Fruit fly (Drosophila melanogaster) whole organism, prepupa: ENCODE results near the gene vers.

Experiments used
- CG16779 ChIP-seq: fragments of 200-800 bp; sonication (Bioruptor generic); optimal IDR thresholded peaks from 3 replicates; lab custom pipeline; 2017; ENCODE audit warnings: missing biosample characterization, mild to moderate bottlenecking, missing genetic modification characterization
- CG8319 ChIP-seq: fragments of 200-800 bp; sonication (Bioruptor generic); optimal IDR thresholded peaks from 3 replicates; lab custom pipeline; 2016; ENCODE audit warnings: missing biosample characterization, missing genetic modification characterization

DNA sequence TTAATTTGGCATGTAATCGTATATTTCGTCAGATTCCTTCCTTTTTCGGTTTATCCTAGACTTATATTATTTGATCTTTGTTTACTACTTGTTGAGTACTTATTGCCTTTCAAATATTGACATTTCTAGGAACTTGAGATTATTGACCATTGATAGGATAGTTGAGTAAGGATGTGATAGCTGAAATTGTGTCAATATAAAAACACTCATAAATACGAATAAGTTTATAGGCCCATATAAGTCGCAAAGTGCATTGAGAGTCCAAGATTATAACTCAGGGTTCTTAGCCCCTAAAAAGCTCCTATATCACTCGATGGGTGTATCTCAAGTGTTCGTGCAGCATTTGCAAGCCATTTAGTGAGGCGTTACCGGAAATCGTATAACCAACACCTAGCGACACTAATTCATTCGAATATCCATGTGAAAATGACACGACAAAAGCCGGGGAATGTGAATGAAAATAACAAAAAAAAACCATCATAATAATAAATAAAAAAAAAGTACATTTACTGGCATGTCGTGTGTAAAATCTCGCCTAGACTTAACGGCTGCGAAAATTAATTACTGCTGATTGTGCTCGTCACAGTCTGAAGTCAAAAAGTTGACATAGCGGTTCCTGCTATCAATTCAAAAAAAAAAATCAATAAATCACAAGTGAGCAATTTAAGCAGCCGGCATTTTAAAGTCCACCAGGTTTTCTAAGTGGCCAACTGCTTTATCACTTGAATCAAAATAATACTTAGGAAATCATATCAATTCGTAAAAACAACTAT, 41.9 kb upstream of the vers start:
- TF ChIP-seq CG8319 (GFP tag; lab: Kevin White, UChicago) (no peak), CG16779 (tag; lab: Kevin White, UChicago) (no peak)
